Worm (Caenorhabditis elegans) whole organism, L1 larva: Measurements from ENCODE around the gene bkip-1.

ENCODE experiments used
- Y116A8C.19 ChIP-seq: sonication (generic microtip); optimal IDR thresholded peaks from 2 replicates; lab custom pipeline; 2016; ENCODE audit warnings: missing compliant biosample characterization, missing genetic modification characterization, borderline replicate concordance
- aha-1 ChIP-seq: fragments of 150-350 bp; optimal IDR thresholded peaks from 2 replicates; lab custom pipeline; 2014; ENCODE audit warnings: missing biosample characterization, missing genetic modification characterization
- ceh-63 ChIP-seq: fragments of 200-800 bp; sonication (Bioruptor generic); optimal IDR thresholded peaks from 2 replicates; lab custom pipeline; 2018; ENCODE audit warnings: mild to moderate bottlenecking, missing genetic modification characterization, missing compliant biosample characterization
- ceh-8 ChIP-seq: fragments of 200-800 bp; sonication (Bioruptor generic); optimal IDR thresholded peaks from 2 replicates; lab custom pipeline; 2018; ENCODE audit warnings: mild to moderate bottlenecking, missing genetic modification characterization, moderate library complexity, missing compliant biosample characterization
- ceh-82 ChIP-seq, 3 experiments: fragments of 150-350 bp in 1 of 3; sonication (generic microtip) in 2 of 3; optimal IDR thresholded peaks; 2 replicates each; lab custom pipeline; 2014 to 2017; ENCODE audit warnings: missing biosample characterization in 3 of 3, missing genetic modification characterization in 3 of 3
- ceh-88 ChIP-seq: fragments of 200-800 bp; sonication (Bioruptor generic); IDR thresholded peaks from 2 replicates; pipeline ENCODE4 v1.3.6; 2022; ENCODE audit warnings: missing genetic modification characterization, missing compliant biosample characterization
- dsc-1 ChIP-seq: sonication (generic microtip); optimal IDR thresholded peaks from 2 replicates; lab custom pipeline; 2016; ENCODE audit warnings: mild to moderate bottlenecking, missing genetic modification characterization, missing compliant biosample characterization
- efl-1 ChIP-seq, 4 experiments: fragments of 150-350 bp; optimal IDR thresholded peaks in 3 of 4; peaks in 1 of 4; 1 replicate in 1 of 4; 2 replicates in 3 of 4; lab custom pipeline; 2014; ENCODE audit warnings: missing biosample characterization in 2 of 4, missing genetic modification characterization in 2 of 4, missing genetic modification reagents in 2 of 4
- efl-3 ChIP-seq: fragments of 200-800 bp; sonication (Bioruptor generic); optimal IDR thresholded peaks from 2 replicates; lab custom pipeline; 2018; ENCODE audit warnings: mild to moderate bottlenecking, missing genetic modification characterization, missing compliant biosample characterization
- egl-13 ChIP-seq: sonication (generic microtip); optimal IDR thresholded peaks from 2 replicates; lab custom pipeline; 2016; ENCODE audit warnings: missing genotype, missing genetic modification reagents, missing genetic modification characterization, missing compliant biosample characterization
- elt-2 ChIP-seq: sonication (generic microtip); optimal IDR thresholded peaks from 2 replicates; lab custom pipeline; 2016; ENCODE audit warnings: missing genetic modification characterization, mild to moderate bottlenecking, inconsistent platforms, missing compliant biosample characterization, missing genetic modification reagents
- elt-3 ChIP-seq, 6 experiments: fragments of 150-350 bp in 1 of 6; sonication (generic microtip); optimal IDR thresholded peaks; 2 replicates each; lab custom pipeline; 2017 to 2018; ENCODE audit warnings: missing biosample characterization in 6 of 6, missing genetic modification characterization in 6 of 6, inconsistent platforms in 1 of 6
- fkh-8 ChIP-seq: sonication (generic microtip); optimal IDR thresholded peaks from 2 replicates; lab custom pipeline; 2016; ENCODE audit warnings: mild to moderate bottlenecking, missing genetic modification characterization, missing compliant biosample characterization
- hlh-17 ChIP-seq: fragments of 200-800 bp; sonication (Bioruptor generic); optimal IDR thresholded peaks from 2 replicates; lab custom pipeline; 2018; ENCODE audit warnings: missing genetic modification characterization, mild to moderate bottlenecking, missing compliant biosample characterization, moderate library complexity, borderline replicate concordance
- lin-13 ChIP-seq: fragments of 150-350 bp; optimal IDR thresholded peaks from 2 replicates; lab custom pipeline; 2014; ENCODE audit warnings: missing biosample characterization, missing genetic modification reagents, missing genetic modification characterization
- lsy-2 ChIP-seq, 2 experiments: fragments of 150-350 bp; optimal IDR thresholded peaks; 2 replicates each; lab custom pipeline; 2014; ENCODE audit warnings: missing biosample characterization in 2 of 2, missing genetic modification characterization in 2 of 2
- nhr-20 ChIP-seq: sonication (generic microtip); optimal IDR thresholded peaks from 2 replicates; lab custom pipeline; 2016; ENCODE audit warnings: mild to moderate bottlenecking, missing genetic modification characterization, missing compliant biosample characterization
- nhr-47 ChIP-seq: sonication (generic microtip); optimal IDR thresholded peaks from 2 replicates; lab custom pipeline; 2016; ENCODE audit warnings: mild to moderate bottlenecking, missing genetic modification characterization, moderate library complexity, missing compliant biosample characterization
- nhr-71 ChIP-seq: sonication (generic microtip); optimal IDR thresholded peaks from 2 replicates; lab custom pipeline; 2016; ENCODE audit warnings: mild to moderate bottlenecking, missing genetic modification characterization, moderate library complexity, missing compliant biosample characterization
- nhr-85 ChIP-seq: sonication (generic microtip); peaks from one replicate; lab custom pipeline; 2016; ENCODE audit warnings: missing genetic modification characterization, inconsistent platforms, missing compliant biosample characterization
- pax-3 ChIP-seq: fragments of 200-800 bp; sonication (Bioruptor generic); optimal IDR thresholded peaks from 2 replicates; lab custom pipeline; 2018; ENCODE audit warnings: mild to moderate bottlenecking, missing genetic modification characterization, moderate library complexity, missing compliant biosample characterization
- sptf-1 ChIP-seq: fragments of 150-350 bp; optimal IDR thresholded peaks from 2 replicates; lab custom pipeline; 2014; ENCODE audit warnings: missing biosample characterization, missing genetic modification characterization
- sup-37 ChIP-seq: fragments of 200-800 bp; sonication (Bioruptor generic); optimal IDR thresholded peaks from 2 replicates; lab custom pipeline; 2018; ENCODE audit warnings: mild to moderate bottlenecking, missing genetic modification characterization, missing compliant biosample characterization
- tbx-2 ChIP-seq: sonication (generic microtip); optimal IDR thresholded peaks from 2 replicates; lab custom pipeline; 2016; ENCODE audit warnings: missing genetic modification characterization, missing compliant biosample characterization
- tlp-1 ChIP-seq: fragments of 150-350 bp; optimal IDR thresholded peaks from 2 replicates; lab custom pipeline; 2014; ENCODE audit warnings: missing biosample characterization, missing genetic modification characterization
- unc-130 ChIP-seq: fragments of 150-350 bp; optimal IDR thresholded peaks from 2 replicates; lab custom pipeline; 2017; ENCODE audit warnings: missing biosample characterization, missing genetic modification characterization, inconsistent platforms
- unc-86 ChIP-seq: sonication (generic microtip); optimal IDR thresholded peaks from 2 replicates; lab custom pipeline; 2016; ENCODE audit warnings: missing genetic modification characterization, missing compliant biosample characterization
- unc-98 ChIP-seq: fragments of 200-800 bp; sonication (Bioruptor generic); IDR thresholded peaks from 2 replicates; pipeline ENCODE4 v1.3.6; 2022; ENCODE audit warnings: missing genetic modification characterization, missing compliant biosample characterization

bkip-1 gene

ce11 chrII:14065486-14065885 is 35.6 kb upstream of the bkip-1 start:
- no peak for TF ChIP-seq unc-86 (tag; lab: Kevin White, UChicago)
- TF ChIP-seq nhr-20 (tag; lab: Kevin White, UChicago), result no peak
- no peak for TF ChIP-seq efl-1 (optimal IDR thresholded peaks at IDR 0.05; lab: Kevin White, UChicago)
- peak in 1 of 2 experiments; percentile 10 for TF ChIP-seq efl-1 (GFP tag; optimal IDR thresholded peaks at IDR 0.05 in 1 of 2; lab: Kevin White, UChicago)
- no peak for TF ChIP-seq Y116A8C.19
- TF ChIP-seq sup-37 (GFP tag; lab: Kevin White, UChicago), result no peak
- no peak for TF ChIP-seq lsy-2 (tag; optimal IDR thresholded peaks at IDR 0.05; lab: Kevin White, UChicago)

ce11 chrII:14068607-14069006 is 32.5 kb upstream of the bkip-1 start, which contains the start of gene xrn-1:
xrn-1 (plus strand) TSS chrII:14068907.
- no peak for TF ChIP-seq elt-2 (tag; lab: Kevin White, UChicago)
- TF ChIP-seq ceh-88 (GFP tag; lab: Robert Waterston, UW), result no peak
- TF ChIP-seq efl-1 (optimal IDR thresholded peaks at IDR 0.05; lab: Kevin White, UChicago), result no peak
- TF ChIP-seq efl-1 (GFP tag; optimal IDR thresholded peaks at IDR 0.05 in 1 of 2; lab: Kevin White, UChicago), result no peak
- TF ChIP-seq nhr-85 (tag; lab: Kevin White, UChicago), result no peak
- no peak for TF ChIP-seq egl-13 (tag; lab: Kevin White, UChicago)
- no peak for TF ChIP-seq ceh-8 (GFP tag; lab: Kevin White, UChicago)
- TF ChIP-seq nhr-47, result no peak
- TF ChIP-seq aha-1 (tag; lab: Kevin White, UChicago), result no peak
- TF ChIP-seq tlp-1 (tag; lab: Kevin White, UChicago), result no peak
- TF ChIP-seq pax-3, result no peak
- TF ChIP-seq nhr-71 (tag; lab: Kevin White, UChicago), result no peak

ce11 chrII:14074825-14075224 is 26.2 kb upstream of the bkip-1 start:
- TF ChIP-seq lin-13 (GFP tag; lab: Kevin White, UChicago) (no peak), dsc-1 (no peak)

- no peak for TF ChIP-seq lin-13 (GFP tag; lab: Kevin White, UChicago)
- no peak for TF ChIP-seq efl-3 (GFP tag; lab: Kevin White, UChicago)
- no peak for TF ChIP-seq fkh-8 (tag; lab: Kevin White, UChicago)
- TF ChIP-seq lsy-2 (tag; optimal IDR thresholded peaks at IDR 0.05; lab: Kevin White, UChicago), result no peak
- no peak for TF ChIP-seq hlh-17 (GFP tag; lab: Kevin White, UChicago)
- no peak for TF ChIP-seq unc-130 (tag; lab: Kevin White, UChicago)
- TF ChIP-seq ceh-82 (tag; optimal IDR thresholded peaks at IDR 0.05; lab: Kevin White, UChicago), result no peak
- no peak for TF ChIP-seq unc-98 (GFP tag; lab: Robert Waterston, UW)
- TF ChIP-seq ceh-63, result no peak
Observed at ce11 chrII:14077823-14078222, 23.2 kb upstream of the bkip-1 start.

ce11 chrII:14086931-14087330 is 14.1 kb upstream of the bkip-1 start:
- TF ChIP-seq elt-3 (tag; optimal IDR thresholded peaks at IDR 0.05; lab: Kevin White, UChicago) (no peak), ceh-8 (GFP tag; lab: Kevin White, UChicago) (peak; percentile 46)
- TF ChIP-seq, all 84 proteins: peak for 1

- no peak for TF ChIP-seq hlh-17 (GFP tag; lab: Kevin White, UChicago)
- TF ChIP-seq tbx-2 (tag; lab: Kevin White, UChicago), result no peak
- TF ChIP-seq sptf-1 (tag; lab: Kevin White, UChicago), result no peak
- TF ChIP-seq, all 84 proteins: peak for 0
Observed at ce11 chrII:14089796-14090372, 11.2 kb upstream of the bkip-1 start.
